Worm (Caenorhabditis elegans): Measurements from ENCODE around the gene Y82E9BR.5.

DNA sequence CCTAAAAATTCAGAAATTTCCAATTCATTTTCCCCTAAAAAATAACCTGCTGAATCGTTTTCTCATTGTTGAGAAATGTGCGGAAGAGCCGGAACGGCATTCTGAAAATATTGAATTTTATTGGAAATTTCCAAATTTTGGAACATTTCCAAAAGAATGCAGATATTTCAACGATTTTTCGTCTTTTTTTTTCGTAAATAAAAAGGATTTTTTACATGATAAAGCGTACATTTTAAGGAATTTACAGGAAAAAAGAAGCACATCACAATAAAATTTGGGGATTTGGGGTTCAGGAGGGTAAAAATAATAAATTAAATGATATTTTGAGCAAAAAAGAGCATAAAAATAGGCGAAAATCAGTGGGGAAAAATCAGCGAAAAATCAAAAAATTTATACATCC lies 25.0 kb downstream of the Y82E9BR.5 start, which contains the start of gene Y82E9BR.22:
- no peak for TF ChIP-seq ces-1 (GFP tag; optimal IDR thresholded peaks at IDR 0.05)
- no peak for TF ChIP-seq nhr-237 (tag; optimal IDR thresholded peaks at IDR 0.05)
- no peak for TF ChIP-seq Y5F2A.4 (GFP tag; optimal IDR thresholded peaks at IDR 0.05)
- no peak for TF ChIP-seq mdl-1 (tag; optimal IDR thresholded peaks at IDR 0.05)

All from whole organism, L4 larva.